Fruit fly (Drosophila melanogaster) whole organism: ENCODE results near the gene Ir8a.

Source experiments
- CG8478 ChIP-seq: fragments of >200 bp; optimal IDR thresholded peaks from 2 replicates; lab custom pipeline; 2018; ENCODE audit warnings: inconsistent platforms
- EcR ChIP-seq, 2 experiments: fragments of >200 bp; optimal IDR thresholded peaks; 2 replicates each; lab custom pipeline; 2017; ENCODE audit warnings: missing biosample characterization in 2 of 2, missing genetic modification characterization in 2 of 2, missing genetic modification reagents in 2 of 2
- pan ChIP-seq: fragments of >200 bp; optimal IDR thresholded peaks from 2 replicates; lab custom pipeline; 2017

dm6 chrX:9190555-9191184, 45.7 kb downstream of the Ir8a start, which contains the start of gene CG12115:
- no peak for TF ChIP-seq EcR (GFP tag; optimal IDR thresholded peaks at IDR 0.05; lab: Kevin White, UChicago)
- TF ChIP-seq CG8478 (lab: Kevin White, UChicago), result no peak
- TF ChIP-seq pan (lab: Kevin White, UChicago), result no peak
